Worm (Caenorhabditis elegans) whole organism, midembryonic: ENCODE measurements around the gene C30G12.1.

Experiments
- T22C8.4 ChIP-seq: fragments of 200-800 bp; sonication (Bioruptor generic); IDR thresholded peaks from 2 replicates; pipeline ENCODE4 v1.3.6; 2022; ENCODE audit warnings: missing genetic modification characterization, missing compliant biosample characterization
- cog-1 ChIP-seq: sonication (generic microtip); optimal IDR thresholded peaks from 2 replicates; lab custom pipeline; 2016; ENCODE audit warnings: missing genetic modification characterization, missing compliant biosample characterization
- flt-1 ChIP-seq: fragments of 200-800 bp; sonication (Bioruptor generic); IDR thresholded peaks from 2 replicates; pipeline ENCODE4 v1.3.6; 2022; ENCODE audit warnings: missing genetic modification characterization, missing compliant biosample characterization
- ztf-29 ChIP-seq: fragments of 200-800 bp; sonication (Bioruptor generic); IDR thresholded peaks from 2 replicates; pipeline ENCODE4 v1.3.6; 2022; ENCODE audit warnings: missing genetic modification reagents, missing genetic modification characterization, missing compliant biosample characterization

ce11 chrII:7280584-7280983 is 18.6 kb upstream of the C30G12.1 start:
- no peak for TF ChIP-seq flt-1 (GFP tag; lab: Robert Waterston, UW)
- no peak for TF ChIP-seq cog-1 (tag; lab: Kevin White, UChicago)
- TF ChIP-seq ztf-29 (GFP tag; lab: Robert Waterston, UW) = no peak
- TF ChIP-seq T22C8.4 (GFP tag; lab: Robert Waterston, UW) = no peak
